Worm (Caenorhabditis elegans): ENCODE measurements around the gene lgc-42.
A peak's percentile ranks its signal among the peaks of the same experiment; 100 is the strongest.

The lgc-42 gene

ce11 chrIII:2008894-2009293 is 11.2 kb downstream of the lgc-42 start:
- TF ChIP-seq tag-97 (GFP tag; IDR thresholded peaks at IDR 0.05) (no peak), ceh-28 (tag; optimal IDR thresholded peaks at IDR 0.05) (peak; percentile 28), unc-62 (GFP tag; optimal IDR thresholded peaks at IDR 0.05 in 1 of 2) (peak in 1 of 2 experiments; percentile 62), unc-62 (tag; optimal IDR thresholded peaks at IDR 0.05) (no peak)

ce11 chrIII:2012561-2012960 is 14.9 kb downstream of the lgc-42 start:
- peak; percentile 94 for TF ChIP-seq ceh-28 (tag; optimal IDR thresholded peaks at IDR 0.05)
- TF ChIP-seq skn-1 (tag; optimal IDR thresholded peaks at IDR 0.05) = no peak
- TF ChIP-seq Y5F2A.4 (GFP tag; optimal IDR thresholded peaks at IDR 0.05) = no peak
- no peak for TF ChIP-seq gei-8 (GFP tag; optimal IDR thresholded peaks at IDR 0.05)
- TF ChIP-seq nhr-48 (tag; optimal IDR thresholded peaks at IDR 0.05) = no peak
- TF ChIP-seq ctbp-1 (GFP tag; IDR thresholded peaks at IDR 0.05) = no peak

DNA sequence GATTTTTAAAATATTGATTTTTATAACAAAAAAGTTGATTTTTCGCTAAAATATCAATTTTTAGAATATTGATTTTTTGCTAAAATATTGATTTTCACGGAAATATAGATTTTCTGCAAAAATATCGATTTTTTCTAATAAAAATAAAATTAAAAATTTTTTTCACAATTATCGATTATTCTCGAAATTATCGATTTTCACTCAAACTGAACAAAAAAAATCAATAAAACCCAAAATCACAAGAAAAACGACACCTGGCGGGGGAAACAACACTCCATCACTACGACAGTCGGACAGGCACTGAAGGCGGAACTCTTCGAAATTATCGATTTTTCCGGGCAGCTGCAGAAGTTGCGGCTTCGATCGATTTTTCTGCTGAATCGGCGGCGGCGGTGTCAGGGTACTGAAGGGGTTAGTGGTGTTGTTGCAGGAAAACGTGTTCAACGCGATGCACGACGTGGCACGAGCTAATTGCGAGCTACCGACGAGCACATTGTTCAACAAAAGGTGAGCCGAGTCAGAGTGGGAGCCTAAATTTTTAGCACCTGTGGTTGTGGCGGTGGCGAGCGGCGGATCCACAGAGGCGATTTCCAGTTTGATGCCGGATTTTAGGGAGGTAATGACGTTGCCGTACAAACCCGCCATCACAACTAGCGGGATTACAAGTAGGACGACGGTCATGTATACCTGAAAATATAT is 15.6 kb downstream of the lgc-42 start:
- TF ChIP-seq ceh-44 (GFP tag; IDR thresholded peaks at IDR 0.05) = no peak
- no peak for TF ChIP-seq daf-8 (GFP tag; IDR thresholded peaks at IDR 0.05)
- TF ChIP-seq aha-1 (tag) = peak; percentile 69
- TF ChIP-seq dve-1 (tag; optimal IDR thresholded peaks at IDR 0.05; ENCODE audit: insufficient read depth) = no peak
- no peak for TF ChIP-seq Y48G9A.11 (GFP tag; IDR thresholded peaks at IDR 0.05)
- no peak for TF ChIP-seq snpc-1.2 (GFP tag; IDR thresholded peaks at IDR 0.05)
- TF ChIP-seq php-3 (GFP tag; IDR thresholded peaks at IDR 0.05) = no peak
- TF ChIP-seq ceh-28 (tag; optimal IDR thresholded peaks at IDR 0.05) = peak; percentile 77
- TF ChIP-seq set-16 (GFP tag; IDR thresholded peaks at IDR 0.05) = peak; percentile 39
- TF ChIP-seq lin-29 (GFP tag; IDR thresholded peaks at IDR 0.05) = no peak
- TF ChIP-seq Y5F2A.4 (GFP tag; optimal IDR thresholded peaks at IDR 0.05) = no peak
- 0 out of 2 replicates have a peak, but pooled peaks have one; percentile 65 for TF ChIP-seq D1046.2 (GFP tag; IDR thresholded peaks at IDR 0.05)
- TF ChIP-seq Y75B8A.6 (GFP tag; IDR thresholded peaks at IDR 0.05) = no peak

DNA sequence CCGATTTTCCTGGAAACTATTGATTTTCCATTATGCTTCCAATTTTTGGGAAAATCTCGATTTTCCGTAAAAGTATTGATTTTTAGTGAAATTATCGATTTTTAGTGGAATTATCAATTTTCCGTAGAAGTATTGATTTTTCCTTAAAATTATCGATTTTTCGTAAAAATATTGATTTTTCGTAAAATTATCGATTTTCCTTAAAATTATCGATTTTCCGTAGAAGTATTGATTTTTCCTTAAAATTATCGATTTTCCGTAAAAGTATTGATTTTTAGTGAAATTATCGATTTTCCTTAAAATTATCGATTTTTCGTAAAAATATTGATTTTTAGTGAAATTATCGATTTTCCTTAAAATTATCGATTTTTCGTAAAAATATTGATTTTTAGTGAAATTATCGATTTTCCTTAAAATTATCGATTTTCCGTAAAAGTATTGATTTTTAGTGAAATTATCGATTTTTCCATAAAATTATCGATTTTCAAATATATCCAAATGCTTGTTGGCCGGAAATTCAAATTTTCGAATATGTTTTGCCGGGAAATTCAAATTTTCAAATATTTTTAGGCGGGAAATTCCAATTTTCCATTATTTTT is 16.3 kb downstream of the lgc-42 start:
- TF ChIP-seq ceh-28 (tag; optimal IDR thresholded peaks at IDR 0.05) = peak; percentile 96

DNA sequence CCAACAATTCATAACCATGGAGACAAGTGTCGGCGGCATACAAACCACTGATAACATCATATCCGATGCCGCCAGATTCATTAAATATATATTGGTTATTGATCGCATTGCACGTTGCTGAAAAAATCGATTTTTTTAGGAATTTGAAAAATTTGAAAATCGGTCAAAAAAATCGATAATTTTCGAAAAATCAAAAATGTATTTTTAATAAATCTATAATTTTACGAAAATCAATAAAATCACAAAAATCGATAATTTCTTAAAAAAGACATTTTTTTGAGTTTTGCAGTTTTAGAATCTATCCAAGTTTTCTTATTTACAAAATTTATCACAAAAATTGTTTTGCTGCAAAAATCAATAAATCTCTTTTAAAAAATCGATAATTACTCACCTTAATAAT is 17.8 kb downstream of the lgc-42 start:
- TF ChIP-seq ZK337.2 (GFP tag; IDR thresholded peaks at IDR 0.05) (no peak), hif-1 (tag; optimal IDR thresholded peaks at IDR 0.05) (no peak), ceh-62 (tag; optimal IDR thresholded peaks at IDR 0.05) (no peak), T20F7.1 (GFP tag; optimal IDR thresholded peaks at IDR 0.05) (no peak), aha-1 (tag) (peak; percentile 85), ama-1 (optimal IDR thresholded peaks at IDR 0.05) (no peak), ceh-28 (tag; optimal IDR thresholded peaks at IDR 0.05) (peak; percentile 87), F10B5.3 (tag; optimal IDR thresholded peaks at IDR 0.05) (no peak)

- TF ChIP-seq dmd-9 (GFP tag; IDR thresholded peaks at IDR 0.05) (no peak), zag-1 (tag; optimal IDR thresholded peaks at IDR 0.05) (no peak), lin-13 (GFP tag; optimal IDR thresholded peaks at IDR 0.05) (no peak), zfp-2 (tag; optimal IDR thresholded peaks at IDR 0.05) (no peak), dmd-8 (GFP tag; IDR thresholded peaks at IDR 0.05) (no peak), lin-29 (GFP tag; IDR thresholded peaks at IDR 0.05) (no peak), nhr-11 (tag; optimal IDR thresholded peaks at IDR 0.05) (no peak), F49E8.2 (tag; optimal IDR thresholded peaks at IDR 0.05; ENCODE audit: borderline replicate concordance) (no peak), fos-1 (tag; optimal IDR thresholded peaks at IDR 0.05) (no peak), F10B5.3 (tag; optimal IDR thresholded peaks at IDR 0.05) (no peak), sdz-12 (GFP tag; optimal IDR thresholded peaks at IDR 0.05) (no peak), ceh-32 (tag; optimal IDR thresholded peaks at IDR 0.05; ENCODE audit: poor library complexity) (no peak), arid-1 (GFP tag; conservative IDR thresholded peaks at IDR 0.05) (no peak), daf-16 (GFP tag; optimal IDR thresholded peaks at IDR 0.05) (no peak), daf-16 (tag; optimal IDR thresholded peaks at IDR 0.05) (no peak), nhr-76 (tag; optimal IDR thresholded peaks at IDR 0.05) (no peak), dve-1 (tag; optimal IDR thresholded peaks at IDR 0.05; ENCODE audit: insufficient read depth) (no peak), Y75B8A.6 (GFP tag; IDR thresholded peaks at IDR 0.05) (no peak), hif-1 (tag; optimal IDR thresholded peaks at IDR 0.05) (no peak)
These were observed 23.8 kb downstream of the lgc-42 start, which contains the start of gene ckr-2 for ce11 chrIII:2021495-2021894. Gene ckr-2, minus strand, starts transcription at chrIII:2021595.

All from whole organism, L4 larva.